Worm (Caenorhabditis elegans) whole organism, early embryonic: Measurements from ENCODE around the gene F16H6.3.

Experiments
- F13C5.2 ChIP-seq: sonication (generic microtip); optimal IDR thresholded peaks from 2 replicates; lab custom pipeline; 2017; ENCODE audit warnings: mild to moderate bottlenecking, missing genetic modification characterization, inconsistent platforms, missing compliant biosample characterization
- aly-1 ChIP-seq: sonication (generic microtip); optimal IDR thresholded peaks from 2 replicates; lab custom pipeline; 2016; ENCODE audit warnings: missing genetic modification characterization, missing compliant biosample characterization
- ama-1 ChIP-seq: fragments of 150-350 bp; optimal IDR thresholded peaks from 2 replicates; lab custom pipeline; 2014
- ceh-13 ChIP-seq: fragments of 200-800 bp; sonication (Bioruptor generic); optimal IDR thresholded peaks from 2 replicates; lab custom pipeline; 2018; ENCODE audit warnings: mild to moderate bottlenecking, missing genetic modification characterization, missing compliant biosample characterization
- ceh-36 ChIP-seq: sonication (generic microtip); optimal IDR thresholded peaks from 2 replicates; lab custom pipeline; 2016; ENCODE audit warnings: missing genetic modification characterization, inconsistent platforms, missing compliant biosample characterization
- flt-1 ChIP-seq: fragments of 200-800 bp; sonication (Bioruptor generic); IDR thresholded peaks from 2 replicates; pipeline ENCODE4 v1.3.6; 2022; ENCODE audit warnings: missing genetic modification characterization, missing compliant biosample characterization
- hmg-4 ChIP-seq: fragments of 200-800 bp; sonication (Bioruptor generic); optimal IDR thresholded peaks from 2 replicates; lab custom pipeline; 2018; ENCODE audit warnings: mild to moderate bottlenecking, missing genetic modification characterization, missing compliant biosample characterization
- hnd-1 ChIP-seq: sonication (generic microtip); optimal IDR thresholded peaks from 2 replicates; lab custom pipeline; 2016; ENCODE audit warnings: missing genetic modification characterization, missing compliant biosample characterization
- pes-1 ChIP-seq: fragments of 200-800 bp; sonication (Bioruptor generic); IDR thresholded peaks from 2 replicates; pipeline ENCODE4 v1.3.6; 2022; ENCODE audit warnings: missing genetic modification reagents, missing genetic modification characterization, missing compliant biosample characterization
- scrt-1 ChIP-seq: fragments of 200-800 bp; sonication (Bioruptor generic); IDR thresholded peaks from 2 replicates; pipeline ENCODE4 v1.3.6; 2022; ENCODE audit warnings: missing genetic modification characterization, missing compliant biosample characterization
- sea-1 ChIP-seq: fragments of 200-800 bp; sonication (Bioruptor generic); conservative IDR thresholded peaks from 2 replicates; pipeline ENCODE4 v1.3.6; 2022; ENCODE audit warnings: missing genetic modification characterization, missing compliant biosample characterization

- no peak for TF ChIP-seq ama-1 (lab: Kevin White, UChicago)
- TF ChIP-seq sea-1 (GFP tag; lab: Robert Waterston, UW): no peak
- TF ChIP-seq aly-1: no peak
- TF ChIP-seq ceh-13 (GFP tag; lab: Kevin White, UChicago): no peak
- no peak for TF ChIP-seq hnd-1 (tag; lab: Kevin White, UChicago)
- no peak for TF ChIP-seq F13C5.2 (tag; lab: Kevin White, UChicago)
- no peak for TF ChIP-seq pes-1
- no peak for TF ChIP-seq scrt-1 (GFP tag; lab: Robert Waterston, UW)
- TF ChIP-seq flt-1 (GFP tag; lab: Robert Waterston, UW): no peak
- TF ChIP-seq hmg-4 (GFP tag; lab: Kevin White, UChicago): no peak
- TF ChIP-seq ceh-36 (tag; lab: Kevin White, UChicago): no peak
These were observed 46.2 kb downstream of the F16H6.3 start, which contains the start of gene R10E8.8 for ce11 chrV:18241328-18241727.
